Fruit fly (Drosophila melanogaster) whole organism, adult: ENCODE data around the gene kirre.

Experiments used
- CG12768 ChIP-seq: fragments of 200-800 bp; sonication (Bioruptor generic); optimal IDR thresholded peaks from 2 replicates; lab custom pipeline; 2017; ENCODE audit warnings: missing biosample characterization, missing genetic modification characterization, mild to moderate bottlenecking, moderate library complexity, missing genetic modification reagents
- CG14711 ChIP-seq: fragments of 200-800 bp; sonication (Bioruptor generic); optimal IDR thresholded peaks from 2 replicates; lab custom pipeline; 2018; ENCODE audit warnings: missing biosample characterization, mild to moderate bottlenecking, missing genetic modification characterization, moderate library complexity
- CG1620 ChIP-seq: fragments of 200-800 bp; sonication (Bioruptor generic); optimal IDR thresholded peaks from 2 replicates; lab custom pipeline; 2016; ENCODE audit warnings: missing biosample characterization, missing genetic modification characterization
- CG33017 ChIP-seq: fragments of 200-800 bp; sonication (Bioruptor generic); optimal IDR thresholded peaks from 2 replicates; lab custom pipeline; 2018; ENCODE audit warnings: missing biosample characterization, mild to moderate bottlenecking, missing genetic modification characterization, moderate library complexity
- CG5204 ChIP-seq: fragments of 200-800 bp; sonication (Bioruptor generic); optimal IDR thresholded peaks from 2 replicates; lab custom pipeline; 2016; ENCODE audit warnings: missing biosample characterization, missing genetic modification characterization
- CG7045 ChIP-seq: fragments of 200-800 bp; sonication (Bioruptor generic); optimal IDR thresholded peaks from 2 replicates; lab custom pipeline; 2017; ENCODE audit warnings: missing biosample characterization, mild to moderate bottlenecking, missing genetic modification characterization
- CG7101 ChIP-seq: fragments of 200-800 bp; sonication (Bioruptor generic); optimal IDR thresholded peaks from 2 replicates; lab custom pipeline; 2018; ENCODE audit warnings: missing biosample characterization, mild to moderate bottlenecking, missing genetic modification characterization, moderate library complexity
- Clk ChIP-seq: fragments of 200-800 bp; sonication (Bioruptor generic); optimal IDR thresholded peaks from 2 replicates; lab custom pipeline; 2017; ENCODE audit warnings: missing biosample characterization, missing genetic modification characterization
- Hr96 ChIP-seq: fragments of 200-800 bp; sonication (Bioruptor generic); optimal IDR thresholded peaks from 2 replicates; lab custom pipeline; 2016; ENCODE audit warnings: missing biosample characterization, missing genetic modification characterization
- kay ChIP-seq: fragments of 200-800 bp; sonication (Bioruptor generic); peaks from one replicate; lab custom pipeline; 2016; ENCODE audit warnings: missing biosample characterization, missing genetic modification characterization, borderline replicate concordance

DNA sequence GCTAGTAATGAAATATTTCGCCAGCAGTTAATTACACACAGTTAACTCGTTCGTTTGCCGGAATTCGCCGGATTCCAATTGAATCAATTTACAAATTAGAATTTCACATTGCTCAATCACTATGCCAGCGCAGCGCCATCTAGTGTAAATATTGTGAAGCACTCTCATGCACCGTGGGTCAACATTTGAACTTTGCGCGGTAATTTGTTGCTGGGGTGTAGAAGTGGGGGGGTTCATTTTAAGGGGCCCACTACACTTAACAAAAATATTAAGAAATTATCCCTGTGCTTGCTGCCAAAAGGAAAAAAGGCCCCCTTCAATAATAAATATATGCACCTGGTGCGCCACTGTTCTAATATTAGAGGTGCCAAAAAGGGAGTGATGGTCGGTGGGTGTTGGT lies 383.4 kb downstream of the kirre start:
- TF ChIP-seq Clk (no peak), CG7045 (GFP tag; lab: Kevin White, UChicago) (no peak), kay (GFP tag; lab: Kevin White, UChicago) (no peak), CG12768 (GFP tag; lab: Kevin White, UChicago) (no peak), CG5204 (no peak), CG1620 (GFP tag; lab: Kevin White, UChicago) (no peak), CG33017 (tag; lab: Kevin White, UChicago) (no peak), Hr96 (GFP tag; lab: Kevin White, UChicago) (no peak), CG14711 (no peak), CG7101 (tag; lab: Kevin White, UChicago) (no peak)
